Fruit fly (Drosophila melanogaster) whole organism, pupa: ENCODE measurements around the gene CG5070.

Experiments used
- CG10348 ChIP-seq: fragments of 200-800 bp; sonication (Bioruptor generic); IDR thresholded peaks from 2 replicates; pipeline ENCODE4 v1.3.6; 2022; ENCODE audit warnings: missing biosample characterization, missing genetic modification characterization
- CG12605 ChIP-seq: fragments of 200-800 bp; sonication (Bioruptor generic); IDR thresholded peaks from 2 replicates; pipeline ENCODE4 v1.3.6; 2022; ENCODE audit warnings: missing biosample characterization, missing genetic modification characterization
- CG14655 ChIP-seq: fragments of 200-800 bp; sonication (Bioruptor generic); optimal IDR thresholded peaks from 3 replicates; lab custom pipeline; 2017; ENCODE audit warnings: mild to moderate bottlenecking, missing biosample characterization, missing genetic modification reagents, missing genetic modification characterization
- CG15710 ChIP-seq: fragments of 200-800 bp; sonication (Bioruptor generic); optimal IDR thresholded peaks from 2 replicates; lab custom pipeline; 2018; ENCODE audit warnings: missing biosample characterization, mild to moderate bottlenecking, missing genetic modification characterization, moderate library complexity
- CG17806 ChIP-seq: fragments of 200-800 bp; sonication (Bioruptor generic); optimal IDR thresholded peaks from 2 replicates; lab custom pipeline; 2018; ENCODE audit warnings: missing biosample characterization, mild to moderate bottlenecking, missing genetic modification characterization, moderate library complexity
- CG32121 ChIP-seq: fragments of 200-800 bp; sonication (Bioruptor generic); IDR thresholded peaks from 2 replicates; pipeline ENCODE4 v1.3.6; 2022; ENCODE audit warnings: missing biosample characterization, missing genetic modification characterization
- CG34367 ChIP-seq: fragments of 200-800 bp; sonication (Bioruptor generic); optimal IDR thresholded peaks from 2 replicates; lab custom pipeline; 2018; ENCODE audit warnings: missing biosample characterization, mild to moderate bottlenecking, missing genetic modification characterization
- CG4496 ChIP-seq: fragments of 200-800 bp; sonication (Bioruptor generic); IDR thresholded peaks from 3 replicates; pipeline ENCODE4 v1.3.6; 2022; ENCODE audit warnings: missing biosample characterization, missing genetic modification characterization
- CG8159 ChIP-seq: fragments of 200-800 bp; sonication (Bioruptor generic); optimal IDR thresholded peaks from 3 replicates; lab custom pipeline; 2018; ENCODE audit warnings: missing biosample characterization, mild to moderate bottlenecking, missing genetic modification characterization, moderate library complexity
- CG8301 ChIP-seq: fragments of 200-800 bp; sonication (Bioruptor generic); optimal IDR thresholded peaks from 2 replicates; lab custom pipeline; 2018; ENCODE audit warnings: missing biosample characterization, mild to moderate bottlenecking, missing genetic modification characterization
- D1 ChIP-seq: fragments of 200-800 bp; sonication (Bioruptor generic); optimal IDR thresholded peaks from 2 replicates; lab custom pipeline; 2018; ENCODE audit warnings: missing biosample characterization, mild to moderate bottlenecking, missing genetic modification characterization, moderate library complexity
- EcR ChIP-seq: fragments of 200-800 bp; sonication (Bioruptor generic); optimal IDR thresholded peaks from 3 replicates; lab custom pipeline; 2019; ENCODE audit warnings: missing biosample characterization, missing genetic modification characterization, mild to moderate bottlenecking, moderate library complexity, missing genetic modification reagents
- Ets98B ChIP-seq: fragments of 200-800 bp; sonication (Bioruptor generic); IDR thresholded peaks from 2 replicates; pipeline ENCODE4 v1.3.6; 2022; ENCODE audit warnings: missing biosample characterization, missing genetic modification characterization
- Pif1A ChIP-seq: fragments of 200-800 bp; sonication (Bioruptor generic); optimal IDR thresholded peaks from 3 replicates; lab custom pipeline; 2016; ENCODE audit warnings: missing biosample characterization, missing genetic modification characterization
- Pif1B ChIP-seq: fragments of 200-800 bp; sonication (Bioruptor generic); optimal IDR thresholded peaks from 3 replicates; lab custom pipeline; 2016; ENCODE audit warnings: missing biosample characterization, missing genetic modification characterization
- Snoo ChIP-seq: fragments of 200-800 bp; sonication (Bioruptor generic); optimal IDR thresholded peaks from 3 replicates; lab custom pipeline; 2017; ENCODE audit warnings: missing biosample characterization, mild to moderate bottlenecking, missing genetic modification characterization, inconsistent platforms
- fd96Ca ChIP-seq: fragments of 200-800 bp; sonication (Bioruptor generic); IDR thresholded peaks from 3 replicates; pipeline ENCODE4 v1.3.6; 2022; ENCODE audit warnings: missing biosample characterization, missing genetic modification characterization

Gene CG5070

DNA sequence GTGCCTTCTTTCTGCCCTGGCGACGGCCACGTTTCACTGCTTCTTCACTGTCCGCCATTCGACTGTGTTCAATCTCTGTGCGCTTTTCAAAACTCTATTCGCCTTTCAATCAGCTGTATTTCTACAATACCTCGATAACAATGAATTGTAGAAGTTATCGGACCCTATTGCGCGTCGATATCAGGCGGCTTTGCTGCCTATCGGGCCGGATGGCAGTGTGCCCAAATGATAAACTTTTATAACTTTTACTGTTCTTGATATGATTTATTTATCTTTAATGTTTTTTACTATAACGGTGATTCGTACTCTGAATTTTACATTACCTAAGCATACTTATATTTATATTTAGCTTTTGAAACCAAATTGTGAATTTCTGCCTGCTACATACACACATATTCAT is 41.9 kb downstream of the CG5070 start, which contains the start of gene CG8915:
Gene CG8915 (minus strand): TSS at position 148 of the 400 bp plus-strand sequence.
- no peak for TF ChIP-seq Pif1A (GFP tag; lab: Kevin White, UChicago)
- no peak for TF ChIP-seq fd96Ca

DNA sequence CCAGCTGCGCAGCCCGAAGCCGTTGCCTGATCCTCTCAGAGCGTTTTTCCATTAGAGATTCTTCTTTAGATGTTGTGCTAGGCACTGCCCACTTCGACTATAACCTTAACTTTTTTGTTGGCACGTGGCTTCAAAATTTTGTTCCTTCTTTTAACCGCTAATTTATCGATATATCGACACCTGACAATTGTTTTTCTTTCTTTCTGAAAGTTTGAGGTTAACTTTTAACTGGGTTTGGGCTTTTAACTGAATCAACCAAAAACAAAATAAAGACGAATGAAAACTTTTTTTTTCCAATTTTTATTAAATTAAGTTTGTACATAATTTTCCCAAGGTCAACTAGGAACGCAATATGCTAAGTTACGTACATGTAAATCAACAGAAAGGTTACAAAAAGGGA is 44.0 kb downstream of the CG5070 start, which contains the start of gene CG42854:
Gene CG42854 (minus strand): TSS at position 101 of the 400 bp plus-strand sequence.
- TF ChIP-seq D1 (tag; lab: Kevin White, UChicago) (no peak), Pif1B (GFP tag; lab: Kevin White, UChicago) (no peak), CG17806 (tag; lab: Kevin White, UChicago) (no peak), Snoo (tag; lab: Kevin White, UChicago) (no peak), fd96Ca (no peak), CG10348 (GFP tag; lab: Robert Waterston, UW) (no peak), CG12605 (GFP tag; lab: Robert Waterston, UW) (no peak), CG14655 (no peak), CG4496 (GFP tag; lab: Robert Waterston, UW) (no peak), CG8159 (tag; lab: Kevin White, UChicago) (no peak), CG34367 (tag; lab: Kevin White, UChicago) (no peak), CG32121 (GFP tag; lab: Robert Waterston, UW) (no peak), EcR (GFP tag; lab: Kevin White, UChicago) (no peak), CG15710 (no peak), Ets98B (GFP tag; lab: Robert Waterston, UW) (no peak), Pif1A (GFP tag; lab: Kevin White, UChicago) (no peak)

DNA sequence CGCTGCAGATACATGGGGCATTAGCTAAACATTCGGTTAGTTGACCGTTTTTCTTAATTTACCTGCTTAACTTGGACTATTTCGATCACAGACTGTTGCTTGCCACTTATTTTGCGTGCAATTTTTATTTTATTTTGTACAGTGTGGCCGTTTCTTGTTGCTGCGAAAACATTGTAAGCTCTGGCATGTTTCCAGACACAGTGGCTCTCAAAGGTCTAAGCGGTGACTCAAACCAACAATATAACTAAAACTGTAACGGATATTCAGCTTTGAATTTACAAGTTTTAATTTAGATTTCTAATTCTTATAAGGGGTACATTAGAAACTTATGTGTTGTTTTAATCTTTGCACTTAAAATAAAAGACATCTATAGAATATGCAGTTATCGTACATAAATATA is 46.4 kb downstream of the CG5070 start, which contains the start of gene CG8675:
Gene CG8675 (minus strand): TSS at position 177 of the 400 bp plus-strand sequence.
- no peak for TF ChIP-seq CG8301 (tag; lab: Kevin White, UChicago)
- TF ChIP-seq Pif1B (GFP tag; lab: Kevin White, UChicago) = no peak
- no peak for TF ChIP-seq CG32121 (GFP tag; lab: Robert Waterston, UW)
- TF ChIP-seq CG34367 (tag; lab: Kevin White, UChicago) = no peak
- no peak for TF ChIP-seq D1 (tag; lab: Kevin White, UChicago)
- no peak for TF ChIP-seq CG8159 (tag; lab: Kevin White, UChicago)
- TF ChIP-seq CG4496 (GFP tag; lab: Robert Waterston, UW) = no peak
- no peak for TF ChIP-seq fd96Ca
- no peak for TF ChIP-seq Snoo (tag; lab: Kevin White, UChicago)
- no peak for TF ChIP-seq CG14655
